Worm (Caenorhabditis elegans) whole organism, L1 larva: ENCODE measurements around the gene Y49F6C.8.

ENCODE experiments used
- C04F5.9 ChIP-seq: sonication (generic microtip); optimal IDR thresholded peaks from 2 replicates; lab custom pipeline; 2016; ENCODE audit warnings: missing genetic modification characterization, missing compliant biosample characterization
- C16A3.4 ChIP-seq: fragments of 150-350 bp; optimal IDR thresholded peaks from 2 replicates; lab custom pipeline; 2014; ENCODE audit warnings: missing biosample characterization, missing genetic modification characterization
- F16B12.6 ChIP-seq: fragments of 150-350 bp; optimal IDR thresholded peaks from 2 replicates; lab custom pipeline; 2014; ENCODE audit warnings: missing biosample characterization, missing genetic modification characterization
- aha-1 ChIP-seq: fragments of 150-350 bp; optimal IDR thresholded peaks from 2 replicates; lab custom pipeline; 2014; ENCODE audit warnings: missing biosample characterization, missing genetic modification characterization
- ama-1 ChIP-seq: fragments of 150-350 bp; optimal IDR thresholded peaks from 2 replicates; lab custom pipeline; 2014
- ceh-63 ChIP-seq: fragments of 200-800 bp; sonication (Bioruptor generic); optimal IDR thresholded peaks from 2 replicates; lab custom pipeline; 2018; ENCODE audit warnings: mild to moderate bottlenecking, missing genetic modification characterization, missing compliant biosample characterization
- ceh-8 ChIP-seq: fragments of 200-800 bp; sonication (Bioruptor generic); optimal IDR thresholded peaks from 2 replicates; lab custom pipeline; 2018; ENCODE audit warnings: mild to moderate bottlenecking, missing genetic modification characterization, moderate library complexity, missing compliant biosample characterization
- ceh-82 ChIP-seq, 3 experiments: fragments of 150-350 bp in 1 of 3; sonication (generic microtip) in 2 of 3; optimal IDR thresholded peaks; 2 replicates each; lab custom pipeline; 2014 to 2017; ENCODE audit warnings: missing biosample characterization in 3 of 3, missing genetic modification characterization in 3 of 3
- ces-1 ChIP-seq: fragments of 150-350 bp; optimal IDR thresholded peaks from 2 replicates; lab custom pipeline; 2014; ENCODE audit warnings: missing biosample characterization, missing genetic modification reagents, missing genetic modification characterization
- dpl-1 ChIP-seq, 3 experiments: fragments of 150-350 bp in 2 of 3; sonication (generic microtip) in 1 of 3; optimal IDR thresholded peaks; 2 replicates each; lab custom pipeline; 2014 to 2017; ENCODE audit warnings: missing biosample characterization in 3 of 3, missing genetic modification characterization in 3 of 3, missing genetic modification reagents in 3 of 3
- efl-1 ChIP-seq, 4 experiments: fragments of 150-350 bp; optimal IDR thresholded peaks in 3 of 4; peaks in 1 of 4; 1 replicate in 1 of 4; 2 replicates in 3 of 4; lab custom pipeline; 2014; ENCODE audit warnings: missing biosample characterization in 2 of 4, missing genetic modification characterization in 2 of 4, missing genetic modification reagents in 2 of 4
- egl-13 ChIP-seq: sonication (generic microtip); optimal IDR thresholded peaks from 2 replicates; lab custom pipeline; 2016; ENCODE audit warnings: missing genotype, missing genetic modification reagents, missing genetic modification characterization, missing compliant biosample characterization
- ets-5 ChIP-seq: fragments of 200-800 bp; sonication (Bioruptor generic); IDR thresholded peaks from 2 replicates; pipeline ENCODE4 v1.3.6; 2022; ENCODE audit warnings: missing genetic modification characterization, missing compliant biosample characterization
- fkh-8 ChIP-seq: sonication (generic microtip); optimal IDR thresholded peaks from 2 replicates; lab custom pipeline; 2016; ENCODE audit warnings: mild to moderate bottlenecking, missing genetic modification characterization, missing compliant biosample characterization
- hlh-17 ChIP-seq: fragments of 200-800 bp; sonication (Bioruptor generic); optimal IDR thresholded peaks from 2 replicates; lab custom pipeline; 2018; ENCODE audit warnings: missing genetic modification characterization, mild to moderate bottlenecking, missing compliant biosample characterization, moderate library complexity, borderline replicate concordance
- hlh-4 ChIP-seq: sonication (generic microtip); optimal IDR thresholded peaks from 2 replicates; lab custom pipeline; 2016; ENCODE audit warnings: mild to moderate bottlenecking, missing genetic modification characterization, missing compliant biosample characterization
- hpl-2 ChIP-seq: fragments of 150-350 bp; optimal IDR thresholded peaks from 2 replicates; lab custom pipeline; 2014; ENCODE audit warnings: missing biosample characterization, missing genetic modification reagents, missing genetic modification characterization
- lin-15B ChIP-seq: fragments of 150-350 bp; sonication (generic microtip); optimal IDR thresholded peaks from 3 replicates; lab custom pipeline; 2014; ENCODE audit warnings: missing biosample characterization, missing genetic modification characterization
- lsy-2 ChIP-seq, 2 experiments: fragments of 150-350 bp; optimal IDR thresholded peaks; 2 replicates each; lab custom pipeline; 2014; ENCODE audit warnings: missing biosample characterization in 2 of 2, missing genetic modification characterization in 2 of 2
- mep-1 ChIP-seq: fragments of 150-350 bp; optimal IDR thresholded peaks from 2 replicates; lab custom pipeline; 2014; ENCODE audit warnings: missing biosample characterization, missing genetic modification characterization
- nhr-12 ChIP-seq: sonication (generic microtip); optimal IDR thresholded peaks from 2 replicates; lab custom pipeline; 2017; ENCODE audit warnings: missing biosample characterization, missing genetic modification characterization
- nhr-19 ChIP-seq: fragments of 200-800 bp; sonication (Bioruptor generic); conservative IDR thresholded peaks from 2 replicates; pipeline ENCODE4 v1.3.6; 2022; ENCODE audit warnings: missing genetic modification characterization, missing compliant biosample characterization
- nhr-20 ChIP-seq: sonication (generic microtip); optimal IDR thresholded peaks from 2 replicates; lab custom pipeline; 2016; ENCODE audit warnings: mild to moderate bottlenecking, missing genetic modification characterization, missing compliant biosample characterization
- nhr-76 ChIP-seq: sonication (generic microtip); optimal IDR thresholded peaks from 2 replicates; lab custom pipeline; 2017; ENCODE audit warnings: missing biosample characterization, missing genetic modification characterization
- nhr-77 ChIP-seq: fragments of 150-350 bp; optimal IDR thresholded peaks from 2 replicates; lab custom pipeline; 2014; ENCODE audit warnings: missing biosample characterization, missing genetic modification characterization
- nhr-85 ChIP-seq: sonication (generic microtip); peaks from one replicate; lab custom pipeline; 2016; ENCODE audit warnings: missing genetic modification characterization, inconsistent platforms, missing compliant biosample characterization
- nhr-90 ChIP-seq: sonication (generic microtip); optimal IDR thresholded peaks from 2 replicates; lab custom pipeline; 2016; ENCODE audit warnings: mild to moderate bottlenecking, missing genetic modification characterization, missing compliant biosample characterization; ENCODE audit not compliant: poor library complexity
- pax-3 ChIP-seq: fragments of 200-800 bp; sonication (Bioruptor generic); optimal IDR thresholded peaks from 2 replicates; lab custom pipeline; 2018; ENCODE audit warnings: mild to moderate bottlenecking, missing genetic modification characterization, moderate library complexity, missing compliant biosample characterization
- skn-1 ChIP-seq: fragments of 150-350 bp; optimal IDR thresholded peaks from 2 replicates; lab custom pipeline; 2014; ENCODE audit warnings: missing biosample characterization, missing genetic modification characterization
- snpc-4 ChIP-seq: fragments of 150-350 bp; optimal IDR thresholded peaks from 2 replicates; lab custom pipeline; 2014; ENCODE audit warnings: missing biosample characterization, missing genetic modification characterization
- sox-4 ChIP-seq: sonication (generic microtip); optimal IDR thresholded peaks from 2 replicates; lab custom pipeline; 2016; ENCODE audit warnings: missing genetic modification characterization, missing compliant biosample characterization
- sup-37 ChIP-seq: fragments of 200-800 bp; sonication (Bioruptor generic); optimal IDR thresholded peaks from 2 replicates; lab custom pipeline; 2018; ENCODE audit warnings: mild to moderate bottlenecking, missing genetic modification characterization, missing compliant biosample characterization
- tbx-2 ChIP-seq: sonication (generic microtip); optimal IDR thresholded peaks from 2 replicates; lab custom pipeline; 2016; ENCODE audit warnings: missing genetic modification characterization, missing compliant biosample characterization
- unc-130 ChIP-seq: fragments of 150-350 bp; optimal IDR thresholded peaks from 2 replicates; lab custom pipeline; 2017; ENCODE audit warnings: missing biosample characterization, missing genetic modification characterization, inconsistent platforms
- unc-30 ChIP-seq: sonication (generic microtip); optimal IDR thresholded peaks from 2 replicates; lab custom pipeline; 2017; ENCODE audit warnings: missing biosample characterization, missing genetic modification characterization
- unc-62 ChIP-seq: fragments of 150-350 bp; optimal IDR thresholded peaks from 2 replicates; lab custom pipeline; 2014; ENCODE audit warnings: missing biosample characterization, missing genetic modification reagents, missing genetic modification characterization
- unc-86 ChIP-seq: sonication (generic microtip); optimal IDR thresholded peaks from 2 replicates; lab custom pipeline; 2016; ENCODE audit warnings: missing genetic modification characterization, missing compliant biosample characterization
- xbp-1 ChIP-seq: sonication (generic microtip); optimal IDR thresholded peaks from 2 replicates; lab custom pipeline; 2016; ENCODE audit warnings: missing genetic modification characterization, missing compliant biosample characterization
- zag-1 ChIP-seq: fragments of 150-350 bp; optimal IDR thresholded peaks from 2 replicates; lab custom pipeline; 2014; ENCODE audit warnings: missing biosample characterization, missing genetic modification characterization
- ztf-11 ChIP-seq, 2 experiments: sonication (generic microtip); optimal IDR thresholded peaks; 2 replicates each; lab custom pipeline; 2016 to 2017; ENCODE audit warnings: missing genetic modification characterization in 2 of 2, missing biosample characterization in 1 of 2, missing compliant biosample characterization in 1 of 2

The Y49F6C.8 gene

DNA sequence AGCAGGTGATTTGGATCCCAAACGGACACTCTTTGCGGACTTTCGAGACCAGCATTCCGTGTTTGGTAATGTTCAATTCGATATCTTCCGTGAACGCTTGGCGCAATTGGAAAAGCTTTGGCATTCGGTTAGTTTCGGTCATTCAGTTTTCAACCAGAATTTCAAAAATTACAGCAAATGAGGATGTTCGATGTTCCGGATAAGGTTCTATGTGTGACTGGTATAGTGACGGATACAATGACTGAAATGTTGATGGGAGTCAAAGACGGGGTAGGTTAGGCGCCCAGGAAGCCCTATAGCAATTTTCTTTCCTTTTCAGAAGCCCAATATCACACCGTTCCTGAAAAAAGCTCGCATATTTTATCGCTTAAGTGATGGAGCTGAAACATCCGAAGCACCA is 13.2 kb upstream of the Y49F6C.8 start:
- TF ChIP-seq ceh-63 (GFP tag; lab: Kevin White, UChicago) (no peak), nhr-85 (tag; lab: Kevin White, UChicago) (no peak), efl-1 (optimal IDR thresholded peaks at IDR 0.05; lab: Kevin White, UChicago) (no peak), efl-1 (GFP tag; optimal IDR thresholded peaks at IDR 0.05 in 1 of 2; lab: Kevin White, UChicago) (no peak), lsy-2 (tag; optimal IDR thresholded peaks at IDR 0.05; lab: Kevin White, UChicago) (no peak), zag-1 (tag; lab: Kevin White, UChicago) (no peak), ceh-82 (tag; optimal IDR thresholded peaks at IDR 0.05; lab: Kevin White, UChicago) (no peak), aha-1 (tag; lab: Kevin White, UChicago) (no peak), unc-62 (GFP tag; lab: Kevin White, UChicago) (no peak)

DNA sequence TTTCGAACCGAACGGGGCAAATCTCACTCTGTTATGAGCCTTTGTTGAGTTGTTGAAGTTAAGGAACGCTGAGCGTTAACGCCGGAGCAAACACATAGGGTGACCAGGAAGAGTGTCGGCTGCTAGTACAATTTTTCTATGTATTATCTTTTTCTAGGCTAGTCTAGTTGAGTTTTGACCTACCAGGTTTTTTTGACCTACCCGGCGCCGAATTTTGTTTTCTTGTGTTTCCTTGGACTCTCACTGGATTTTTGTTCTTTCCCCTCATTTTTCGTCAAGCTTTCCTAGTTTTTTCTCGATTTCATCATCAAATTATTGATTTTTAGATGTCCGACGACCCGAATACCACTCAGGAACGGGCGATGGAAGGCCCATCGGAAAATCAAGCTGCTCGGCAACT is 11.6 kb upstream of the Y49F6C.8 start, which contains the start of gene T06D4.1:
Gene T06D4.1, plus strand, starts transcription at position 321 of the 400 bp plus-strand sequence.
- TF ChIP-seq unc-86 (tag; lab: Kevin White, UChicago): no peak

DNA sequence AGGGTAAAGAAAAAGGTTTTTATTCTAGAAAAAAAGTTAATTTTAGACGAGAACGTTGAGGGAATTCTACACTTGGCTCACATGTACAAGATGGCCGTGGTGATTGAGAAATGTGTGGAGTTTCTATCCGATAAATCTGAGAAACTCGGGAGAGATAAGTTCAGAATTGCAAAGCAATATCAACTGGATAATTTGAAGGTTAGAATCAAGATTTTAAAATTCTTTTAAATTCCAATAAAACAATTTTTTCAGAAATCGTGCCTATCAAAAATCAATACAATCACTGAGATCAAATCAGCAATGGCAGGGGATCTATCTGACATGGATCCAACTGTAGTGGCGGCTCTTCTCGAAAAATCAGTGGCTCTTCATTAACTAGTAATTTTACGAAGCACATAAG is 8.4 kb upstream of the Y49F6C.8 start, which contains the start of gene Y49F6C.2:
Gene Y49F6C.2, plus strand, starts transcription at position 301 of the 400 bp plus-strand sequence.
- no peak for TF ChIP-seq ceh-63 (GFP tag; lab: Kevin White, UChicago)
- TF ChIP-seq skn-1: no peak
- no peak for TF ChIP-seq mep-1 (tag; lab: Kevin White, UChicago)
- TF ChIP-seq hlh-4 (tag; lab: Kevin White, UChicago): no peak
- TF ChIP-seq xbp-1 (tag; lab: Kevin White, UChicago): no peak

DNA sequence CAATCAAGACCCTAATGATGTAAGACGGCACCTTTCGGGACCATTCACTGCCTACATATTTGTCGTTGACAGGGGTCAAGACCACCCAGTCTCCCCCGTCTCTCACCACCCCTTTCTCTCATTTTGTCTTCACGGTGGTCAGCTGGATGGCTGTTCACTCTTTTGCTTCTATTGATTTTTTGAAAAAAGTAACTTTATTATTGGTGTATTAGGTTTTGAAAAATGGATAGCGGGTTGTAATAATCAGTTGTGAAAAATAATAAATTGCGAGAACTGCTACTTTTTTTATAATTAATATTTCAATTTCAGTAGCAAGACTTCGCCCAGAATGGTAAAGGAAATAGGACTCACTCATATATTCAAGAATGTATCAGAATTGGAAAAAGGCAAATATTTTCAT is 6.9 kb upstream of the Y49F6C.8 start, which contains the start of gene bath-9:
Gene bath-9, plus strand, starts transcription at position 301 of the 400 bp plus-strand sequence.
- TF ChIP-seq ceh-63 (GFP tag; lab: Kevin White, UChicago): no peak
- no peak for TF ChIP-seq ces-1
- TF ChIP-seq hpl-2 (GFP tag; lab: Kevin White, UChicago): no peak
- TF ChIP-seq ets-5: no peak
- TF ChIP-seq egl-13: no peak
- no peak for TF ChIP-seq C16A3.4 (tag; lab: Kevin White, UChicago)
- no peak for TF ChIP-seq nhr-19 (GFP tag; lab: Robert Waterston, UW)
- TF ChIP-seq pax-3: no peak
- no peak for TF ChIP-seq sup-37 (GFP tag; lab: Kevin White, UChicago)
- TF ChIP-seq nhr-90 (tag; lab: Kevin White, UChicago): no peak
- TF ChIP-seq nhr-76 (tag; lab: Kevin White, UChicago): no peak
- no peak for TF ChIP-seq nhr-77
- TF ChIP-seq hlh-17 (GFP tag; lab: Kevin White, UChicago): no peak
- no peak for TF ChIP-seq ama-1 (lab: Kevin White, UChicago)
- no peak for TF ChIP-seq snpc-4
- TF ChIP-seq C04F5.9 (tag; lab: Kevin White, UChicago): no peak
- no peak for TF ChIP-seq F16B12.6
- no peak for TF ChIP-seq ztf-11 (tag; optimal IDR thresholded peaks at IDR 0.05; lab: Kevin White, UChicago)
- TF ChIP-seq, all 84 proteins: peak for 0

DNA sequence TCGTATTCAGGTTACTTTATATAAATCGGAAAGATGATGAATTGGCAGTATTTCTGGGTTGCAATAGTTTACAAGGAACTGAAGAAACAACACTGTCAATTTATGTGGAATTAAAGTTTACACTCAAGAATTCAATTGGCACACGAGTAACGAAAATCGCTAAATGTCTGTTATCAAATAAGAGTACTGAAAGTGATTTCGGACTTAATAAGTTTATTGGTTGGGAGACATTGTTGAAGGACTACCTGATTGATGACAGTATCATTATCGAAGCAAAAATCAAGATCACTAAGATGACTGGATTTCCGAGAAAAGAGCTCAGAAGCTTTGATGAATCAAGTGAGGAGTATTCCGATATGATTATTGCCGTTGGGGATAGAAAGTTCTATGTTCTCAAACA is 5.4 kb upstream of the Y49F6C.8 start:
- no peak for TF ChIP-seq aha-1 (tag; lab: Kevin White, UChicago)
- no peak for TF ChIP-seq F16B12.6
- no peak for TF ChIP-seq ceh-63 (GFP tag; lab: Kevin White, UChicago)

DNA sequence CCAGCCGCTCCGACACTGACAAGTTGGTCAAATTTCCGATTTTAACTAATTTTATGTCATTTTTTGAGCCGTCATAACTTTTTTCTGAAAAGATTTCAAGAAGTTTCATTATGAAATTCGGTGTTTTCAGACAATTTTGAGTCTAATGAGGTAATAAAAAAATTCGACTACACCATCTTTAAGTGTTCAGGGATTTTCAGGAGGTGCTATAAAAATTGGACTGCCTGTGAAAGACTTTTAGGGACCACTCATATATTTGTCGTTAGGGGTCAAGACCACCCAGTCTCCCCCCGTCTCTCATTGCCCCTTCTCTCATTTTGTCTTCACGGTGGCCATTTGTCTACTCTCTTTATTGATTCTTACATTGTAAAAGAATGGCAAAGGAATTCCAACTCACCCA is 4.9 kb upstream of the Y49F6C.8 start, which contains the start of gene bath-10:
Gene bath-10, plus strand, starts transcription at position 301 of the 400 bp plus-strand sequence.
- TF ChIP-seq hlh-17 (GFP tag; lab: Kevin White, UChicago) (no peak), ceh-8 (no peak), unc-62 (GFP tag; lab: Kevin White, UChicago) (no peak), fkh-8 (tag; lab: Kevin White, UChicago) (no peak), unc-130 (tag; lab: Kevin White, UChicago) (no peak), efl-1 (optimal IDR thresholded peaks at IDR 0.05; lab: Kevin White, UChicago) (no peak), efl-1 (GFP tag; optimal IDR thresholded peaks at IDR 0.05 in 1 of 2; lab: Kevin White, UChicago) (no peak), unc-30 (tag; lab: Kevin White, UChicago) (no peak), nhr-20 (tag; lab: Kevin White, UChicago) (no peak), nhr-76 (tag; lab: Kevin White, UChicago) (no peak), lin-15B (tag; lab: Kevin White, UChicago) (no peak), dpl-1 (GFP tag; optimal IDR thresholded peaks at IDR 0.05; lab: Kevin White, UChicago) (no peak), ztf-11 (tag; optimal IDR thresholded peaks at IDR 0.05; lab: Kevin White, UChicago) (no peak), sox-4 (tag; lab: Kevin White, UChicago) (no peak), tbx-2 (tag; lab: Kevin White, UChicago) (no peak), nhr-12 (tag; lab: Kevin White, UChicago) (no peak), nhr-77 (no peak)
- TF ChIP-seq, all 84 proteins: peak for 0
